Worm (Caenorhabditis elegans) whole organism, early embryonic: Measurements from ENCODE around the gene pps-1.

Experiments used
- B0310.2 ChIP-seq: sonication (generic microtip); optimal IDR thresholded peaks from 2 replicates; lab custom pipeline; 2016; ENCODE audit warnings: mild to moderate bottlenecking, missing genetic modification characterization, missing compliant biosample characterization
- F13C5.2 ChIP-seq: sonication (generic microtip); optimal IDR thresholded peaks from 2 replicates; lab custom pipeline; 2017; ENCODE audit warnings: mild to moderate bottlenecking, missing genetic modification characterization, inconsistent platforms, missing compliant biosample characterization
- aly-1 ChIP-seq: sonication (generic microtip); optimal IDR thresholded peaks from 2 replicates; lab custom pipeline; 2016; ENCODE audit warnings: missing genetic modification characterization, missing compliant biosample characterization
- ama-1 ChIP-seq: fragments of 150-350 bp; optimal IDR thresholded peaks from 2 replicates; lab custom pipeline; 2014
- ceh-13 ChIP-seq: fragments of 200-800 bp; sonication (Bioruptor generic); optimal IDR thresholded peaks from 2 replicates; lab custom pipeline; 2018; ENCODE audit warnings: mild to moderate bottlenecking, missing genetic modification characterization, missing compliant biosample characterization
- ceh-36 ChIP-seq: sonication (generic microtip); optimal IDR thresholded peaks from 2 replicates; lab custom pipeline; 2016; ENCODE audit warnings: missing genetic modification characterization, inconsistent platforms, missing compliant biosample characterization
- ets-7 ChIP-seq: sonication (generic microtip); optimal IDR thresholded peaks from 2 replicates; lab custom pipeline; 2016; ENCODE audit warnings: missing genotype, missing genetic modification characterization, missing compliant biosample characterization
- flt-1 ChIP-seq: fragments of 200-800 bp; sonication (Bioruptor generic); IDR thresholded peaks from 2 replicates; pipeline ENCODE4 v1.3.6; 2022; ENCODE audit warnings: missing genetic modification characterization, missing compliant biosample characterization
- hmbx-1 ChIP-seq: sonication (generic microtip); optimal IDR thresholded peaks from 2 replicates; lab custom pipeline; 2016; ENCODE audit warnings: mild to moderate bottlenecking, missing genetic modification characterization, missing compliant biosample characterization
- hmg-4 ChIP-seq: fragments of 200-800 bp; sonication (Bioruptor generic); optimal IDR thresholded peaks from 2 replicates; lab custom pipeline; 2018; ENCODE audit warnings: mild to moderate bottlenecking, missing genetic modification characterization, missing compliant biosample characterization
- hnd-1 ChIP-seq: sonication (generic microtip); optimal IDR thresholded peaks from 2 replicates; lab custom pipeline; 2016; ENCODE audit warnings: missing genetic modification characterization, missing compliant biosample characterization
- pes-1 ChIP-seq: fragments of 200-800 bp; sonication (Bioruptor generic); IDR thresholded peaks from 2 replicates; pipeline ENCODE4 v1.3.6; 2022; ENCODE audit warnings: missing genetic modification reagents, missing genetic modification characterization, missing compliant biosample characterization
- scrt-1 ChIP-seq: fragments of 200-800 bp; sonication (Bioruptor generic); IDR thresholded peaks from 2 replicates; pipeline ENCODE4 v1.3.6; 2022; ENCODE audit warnings: missing genetic modification characterization, missing compliant biosample characterization
- sea-1 ChIP-seq: fragments of 200-800 bp; sonication (Bioruptor generic); conservative IDR thresholded peaks from 2 replicates; pipeline ENCODE4 v1.3.6; 2022; ENCODE audit warnings: missing genetic modification characterization, missing compliant biosample characterization
- tbx-11 ChIP-seq: fragments of 200-800 bp; sonication (Bioruptor generic); IDR thresholded peaks from 2 replicates; pipeline ENCODE4 v1.3.6; 2022; ENCODE audit warnings: missing genetic modification characterization, missing compliant biosample characterization
- tbx-37 ChIP-seq: fragments of 200-800 bp; sonication (Bioruptor generic); conservative IDR thresholded peaks from 2 replicates; pipeline ENCODE4 v1.3.6; 2022; ENCODE audit warnings: missing genetic modification reagents, missing genetic modification characterization, missing compliant biosample characterization
- tra-4 ChIP-seq: sonication (generic microtip); optimal IDR thresholded peaks from 2 replicates; lab custom pipeline; 2017; ENCODE audit warnings: missing genetic modification characterization, missing compliant biosample characterization

pps-1 gene

DNA sequence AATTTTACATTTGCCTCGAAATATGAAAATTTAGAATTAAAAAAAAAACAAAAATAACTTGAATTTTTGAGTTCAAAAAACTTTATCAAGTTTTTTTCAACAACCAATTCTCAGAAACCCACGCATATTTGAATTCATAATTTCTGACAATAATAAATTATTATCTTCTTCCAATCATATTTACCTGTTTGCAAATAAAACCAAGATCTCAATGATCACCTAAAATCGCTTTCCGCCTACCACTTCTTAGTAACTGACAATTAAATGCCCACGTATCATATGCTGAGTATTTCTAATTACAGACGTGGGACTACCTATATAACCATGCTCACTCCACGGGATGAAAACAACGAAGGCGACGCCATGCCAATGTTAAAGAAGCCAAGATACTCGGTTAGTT lies at the start of gene pps-1:
Gene pps-1, plus strand, starts transcription at position 301 of the 400 bp plus-strand sequence.
- TF ChIP-seq ets-7 (tag; lab: Kevin White, UChicago) (no peak), hnd-1 (no peak), flt-1 (no peak), tbx-37 (GFP tag; lab: Robert Waterston, UW) (no peak), B0310.2 (tag; lab: Kevin White, UChicago) (no peak), ceh-13 (GFP tag; lab: Kevin White, UChicago) (no peak), hmbx-1 (tag; lab: Kevin White, UChicago) (no peak), sea-1 (no peak), scrt-1 (GFP tag; lab: Robert Waterston, UW) (no peak), pes-1 (GFP tag; lab: Robert Waterston, UW) (no peak), tbx-11 (GFP tag; lab: Robert Waterston, UW) (no peak), ceh-36 (no peak)

DNA sequence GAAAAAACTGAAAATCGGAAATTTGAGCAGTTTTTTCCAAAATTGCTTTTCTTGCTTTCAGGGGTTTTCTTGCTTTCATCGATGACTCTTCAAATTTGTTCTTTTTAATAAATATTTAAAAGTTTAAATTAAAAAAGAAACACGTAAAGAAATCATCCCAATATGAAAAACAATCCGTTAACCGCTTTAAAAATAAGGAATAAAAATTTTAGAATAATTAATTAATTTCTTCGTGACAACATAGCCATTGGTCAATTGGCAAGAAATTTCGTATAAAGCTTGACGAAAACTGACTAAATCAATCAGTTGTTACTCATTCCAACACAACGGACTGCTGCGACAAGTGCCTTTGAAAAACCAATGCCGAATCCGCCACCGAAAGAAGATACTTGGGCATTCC lies 49.2 kb upstream of the pps-1 start, which contains the start of gene nsph-3.2:
Gene nsph-3.2, plus strand, starts transcription at position 301 of the 400 bp plus-strand sequence.
- TF ChIP-seq tbx-11 (GFP tag; lab: Robert Waterston, UW) (no peak), hnd-1 (no peak), hmg-4 (no peak), sea-1 (no peak), F13C5.2 (tag; lab: Kevin White, UChicago) (no peak), ets-7 (tag; lab: Kevin White, UChicago) (no peak), pes-1 (GFP tag; lab: Robert Waterston, UW) (no peak), ceh-13 (GFP tag; lab: Kevin White, UChicago) (no peak), B0310.2 (tag; lab: Kevin White, UChicago) (no peak), scrt-1 (GFP tag; lab: Robert Waterston, UW) (no peak), ceh-36 (no peak), hmbx-1 (tag; lab: Kevin White, UChicago) (no peak), tbx-37 (GFP tag; lab: Robert Waterston, UW) (no peak), flt-1 (no peak)

DNA sequence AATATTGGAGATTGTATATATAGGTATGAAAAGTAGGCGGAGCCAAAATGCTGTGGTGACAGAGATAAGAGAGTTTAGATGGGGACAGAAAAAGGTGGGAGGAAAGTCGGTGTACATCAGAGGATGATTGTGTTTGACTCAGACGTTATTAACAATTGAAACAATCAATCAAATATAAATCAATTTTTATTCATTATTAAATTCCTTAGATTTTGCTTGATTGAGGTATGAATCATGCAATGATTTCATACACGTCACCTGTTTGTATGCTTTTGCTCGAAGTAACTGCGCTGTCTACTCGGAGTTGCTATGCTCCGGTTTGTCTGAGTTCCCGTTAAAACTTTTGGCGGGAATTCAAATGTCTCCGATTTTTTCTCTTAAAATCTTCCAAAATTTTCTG lies 46.7 kb upstream of the pps-1 start, which contains the start of gene C04G2.10:
Gene C04G2.10, plus strand, starts transcription at position 301 of the 400 bp plus-strand sequence.
- TF ChIP-seq scrt-1 (GFP tag; lab: Robert Waterston, UW) (no peak), tbx-37 (GFP tag; lab: Robert Waterston, UW) (no peak), hmg-4 (no peak), pes-1 (GFP tag; lab: Robert Waterston, UW) (no peak), ama-1 (lab: Kevin White, UChicago) (no peak), tra-4 (tag; lab: Kevin White, UChicago) (no peak), hmbx-1 (tag; lab: Kevin White, UChicago) (no peak), tbx-11 (GFP tag; lab: Robert Waterston, UW) (no peak), ets-7 (tag; lab: Kevin White, UChicago) (no peak), aly-1 (tag; lab: Kevin White, UChicago) (no peak), ceh-13 (GFP tag; lab: Kevin White, UChicago) (no peak), sea-1 (no peak), F13C5.2 (tag; lab: Kevin White, UChicago) (no peak), ceh-36 (no peak), flt-1 (no peak)

DNA sequence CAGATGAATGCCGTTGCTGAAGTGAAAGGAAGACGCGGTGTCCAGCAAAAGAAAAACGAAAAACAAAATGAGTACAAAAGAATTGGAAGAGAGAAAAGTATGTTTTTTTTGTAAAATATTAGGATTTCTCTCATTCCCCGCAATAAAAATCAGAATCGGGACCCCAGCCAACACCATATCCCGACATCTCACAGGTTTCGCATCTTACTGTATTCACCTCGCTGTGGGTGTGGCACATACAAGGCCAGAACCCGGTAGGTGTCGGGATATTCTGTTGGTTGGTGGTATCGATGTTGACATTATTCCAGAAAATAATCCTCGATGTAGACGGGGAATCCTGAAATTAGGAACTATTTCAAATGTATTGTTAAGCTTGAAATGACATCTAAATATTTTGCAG lies 45.0 kb upstream of the pps-1 start:
- no peak for TF ChIP-seq tra-4 (tag; lab: Kevin White, UChicago)
- no peak for TF ChIP-seq ama-1 (lab: Kevin White, UChicago)
- no peak for TF ChIP-seq hmbx-1 (tag; lab: Kevin White, UChicago)

DNA sequence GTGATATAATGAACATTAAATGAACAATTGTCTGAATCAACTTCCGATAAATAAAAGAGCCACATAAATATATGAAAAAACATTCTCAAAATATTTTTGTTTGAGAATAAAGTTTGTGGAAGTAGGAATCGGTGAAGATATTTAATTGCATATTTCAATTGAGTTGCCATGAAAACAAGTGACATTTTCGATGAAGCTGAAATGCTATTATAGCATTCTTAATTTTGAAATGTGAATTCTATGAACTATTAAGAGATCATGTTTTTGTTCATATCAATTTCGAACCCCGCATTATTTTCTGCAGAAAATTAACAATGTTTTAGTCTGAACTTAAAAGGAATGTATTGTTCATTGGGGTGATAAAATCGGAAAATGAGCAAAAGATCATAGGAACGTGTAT lies 39.6 kb upstream of the pps-1 start, which contains the start of gene irld-21:
Gene irld-21, minus strand, starts transcription at position 101 of the 400 bp plus-strand sequence.
- TF ChIP-seq tra-4 (tag; lab: Kevin White, UChicago) = no peak
- no peak for TF ChIP-seq hnd-1
- TF ChIP-seq ceh-36 = no peak
- no peak for TF ChIP-seq aly-1 (tag; lab: Kevin White, UChicago)
- no peak for TF ChIP-seq B0310.2 (tag; lab: Kevin White, UChicago)
- no peak for TF ChIP-seq F13C5.2 (tag; lab: Kevin White, UChicago)
- no peak for TF ChIP-seq pes-1 (GFP tag; lab: Robert Waterston, UW)
- TF ChIP-seq scrt-1 (GFP tag; lab: Robert Waterston, UW) = no peak
- no peak for TF ChIP-seq ama-1 (lab: Kevin White, UChicago)
- TF ChIP-seq flt-1 = no peak
- TF ChIP-seq sea-1 = no peak
- no peak for TF ChIP-seq hmbx-1 (tag; lab: Kevin White, UChicago)
- no peak for TF ChIP-seq ets-7 (tag; lab: Kevin White, UChicago)
- TF ChIP-seq tbx-11 (GFP tag; lab: Robert Waterston, UW) = no peak
- TF ChIP-seq hmg-4 = no peak
- TF ChIP-seq ceh-13 (GFP tag; lab: Kevin White, UChicago) = no peak

DNA sequence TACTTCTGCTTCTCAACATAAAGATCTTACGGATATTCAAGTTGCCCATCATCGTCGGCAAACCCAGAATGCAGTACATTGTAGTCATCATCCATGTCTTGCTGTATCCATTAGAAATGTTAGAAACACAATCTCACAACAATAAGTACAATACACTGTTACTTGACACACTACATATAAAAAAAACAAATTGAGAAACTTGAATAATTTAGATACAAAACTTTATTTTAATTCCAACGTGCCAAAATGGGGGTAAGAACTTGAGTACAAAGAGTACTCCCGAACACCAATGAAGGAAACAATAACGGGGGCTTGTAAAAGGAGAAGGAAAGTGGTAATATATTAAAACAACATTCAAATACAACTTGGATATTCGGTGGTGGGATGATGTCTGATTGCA lies 35.3 kb upstream of the pps-1 start, which contains the start of gene ctf-18:
Gene ctf-18, minus strand, starts transcription at position 101 of the 400 bp plus-strand sequence.
- no peak for TF ChIP-seq ceh-13 (GFP tag; lab: Kevin White, UChicago)
- no peak for TF ChIP-seq hnd-1
- no peak for TF ChIP-seq aly-1 (tag; lab: Kevin White, UChicago)
- no peak for TF ChIP-seq ets-7 (tag; lab: Kevin White, UChicago)
- no peak for TF ChIP-seq pes-1 (GFP tag; lab: Robert Waterston, UW)
- TF ChIP-seq tbx-37 (GFP tag; lab: Robert Waterston, UW) = no peak
- no peak for TF ChIP-seq scrt-1 (GFP tag; lab: Robert Waterston, UW)

DNA sequence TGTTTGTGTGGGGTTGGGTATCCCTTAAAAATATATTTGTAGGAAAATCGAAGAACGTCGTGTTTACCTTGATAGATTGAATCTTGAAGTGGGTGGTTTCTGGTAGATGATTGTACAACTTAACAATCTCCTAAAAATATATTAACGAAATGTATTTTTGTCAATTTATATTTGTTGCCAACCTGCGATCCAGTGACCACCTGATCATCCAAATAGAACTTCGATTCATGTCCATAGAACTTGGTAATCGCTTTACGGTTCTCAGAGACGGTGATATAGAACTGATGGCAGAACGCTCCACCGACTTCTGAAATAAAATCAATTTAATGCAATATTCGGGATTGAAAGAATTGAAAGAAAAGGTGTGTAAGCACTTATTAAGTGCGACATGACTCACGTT lies 33.4 kb upstream of the pps-1 start:
- TF ChIP-seq hmg-4 (no peak), B0310.2 (tag; lab: Kevin White, UChicago) (no peak), aly-1 (tag; lab: Kevin White, UChicago) (no peak), ceh-13 (GFP tag; lab: Kevin White, UChicago) (no peak), ceh-36 (no peak), scrt-1 (GFP tag; lab: Robert Waterston, UW) (no peak), hnd-1 (no peak)
